Worm (Caenorhabditis elegans) whole organism, early embryonic: ENCODE measurements around the gene gon-4.

Source experiments
- F13C5.2 ChIP-seq: sonication (generic microtip); optimal IDR thresholded peaks from 2 replicates; lab custom pipeline; 2017; ENCODE audit warnings: mild to moderate bottlenecking, missing genetic modification characterization, inconsistent platforms, missing compliant biosample characterization
- aly-1 ChIP-seq: sonication (generic microtip); optimal IDR thresholded peaks from 2 replicates; lab custom pipeline; 2016; ENCODE audit warnings: missing genetic modification characterization, missing compliant biosample characterization
- ama-1 ChIP-seq: fragments of 150-350 bp; optimal IDR thresholded peaks from 2 replicates; lab custom pipeline; 2014
- ceh-13 ChIP-seq: fragments of 200-800 bp; sonication (Bioruptor generic); optimal IDR thresholded peaks from 2 replicates; lab custom pipeline; 2018; ENCODE audit warnings: mild to moderate bottlenecking, missing genetic modification characterization, missing compliant biosample characterization
- ceh-36 ChIP-seq: sonication (generic microtip); optimal IDR thresholded peaks from 2 replicates; lab custom pipeline; 2016; ENCODE audit warnings: missing genetic modification characterization, inconsistent platforms, missing compliant biosample characterization
- flt-1 ChIP-seq: fragments of 200-800 bp; sonication (Bioruptor generic); IDR thresholded peaks from 2 replicates; pipeline ENCODE4 v1.3.6; 2022; ENCODE audit warnings: missing genetic modification characterization, missing compliant biosample characterization
- hmbx-1 ChIP-seq: sonication (generic microtip); optimal IDR thresholded peaks from 2 replicates; lab custom pipeline; 2016; ENCODE audit warnings: mild to moderate bottlenecking, missing genetic modification characterization, missing compliant biosample characterization
- hmg-4 ChIP-seq: fragments of 200-800 bp; sonication (Bioruptor generic); optimal IDR thresholded peaks from 2 replicates; lab custom pipeline; 2018; ENCODE audit warnings: mild to moderate bottlenecking, missing genetic modification characterization, missing compliant biosample characterization
- hnd-1 ChIP-seq: sonication (generic microtip); optimal IDR thresholded peaks from 2 replicates; lab custom pipeline; 2016; ENCODE audit warnings: missing genetic modification characterization, missing compliant biosample characterization
- pes-1 ChIP-seq: fragments of 200-800 bp; sonication (Bioruptor generic); IDR thresholded peaks from 2 replicates; pipeline ENCODE4 v1.3.6; 2022; ENCODE audit warnings: missing genetic modification reagents, missing genetic modification characterization, missing compliant biosample characterization
- scrt-1 ChIP-seq: fragments of 200-800 bp; sonication (Bioruptor generic); IDR thresholded peaks from 2 replicates; pipeline ENCODE4 v1.3.6; 2022; ENCODE audit warnings: missing genetic modification characterization, missing compliant biosample characterization
- sea-1 ChIP-seq: fragments of 200-800 bp; sonication (Bioruptor generic); conservative IDR thresholded peaks from 2 replicates; pipeline ENCODE4 v1.3.6; 2022; ENCODE audit warnings: missing genetic modification characterization, missing compliant biosample characterization
- tbx-37 ChIP-seq: fragments of 200-800 bp; sonication (Bioruptor generic); conservative IDR thresholded peaks from 2 replicates; pipeline ENCODE4 v1.3.6; 2022; ENCODE audit warnings: missing genetic modification reagents, missing genetic modification characterization, missing compliant biosample characterization

ce11 chrIV:10197317-10197867 is at the start of gene gon-4:
- TF ChIP-seq sea-1 (no peak), ama-1 (lab: Kevin White, UChicago) (no peak), hmg-4 (GFP tag; lab: Kevin White, UChicago) (no peak), flt-1 (GFP tag; lab: Robert Waterston, UW) (no peak), aly-1 (tag; lab: Kevin White, UChicago) (no peak), hmbx-1 (tag; lab: Kevin White, UChicago) (no peak), ceh-13 (GFP tag; lab: Kevin White, UChicago) (no peak), hnd-1 (tag; lab: Kevin White, UChicago) (no peak), scrt-1 (no peak), pes-1 (GFP tag; lab: Robert Waterston, UW) (no peak), F13C5.2 (tag; lab: Kevin White, UChicago) (no peak), tbx-37 (GFP tag; lab: Robert Waterston, UW) (no peak), ceh-36 (tag; lab: Kevin White, UChicago) (no peak)
